Worm (Caenorhabditis elegans) whole organism, late embryonic: ENCODE measurements around the gene ZK809.1.

ENCODE experiments used
- C08G9.2 ChIP-seq: sonication (generic microtip); optimal IDR thresholded peaks from 2 replicates; lab custom pipeline; 2016; ENCODE audit warnings: mild to moderate bottlenecking, missing genetic modification characterization, moderate library complexity, missing compliant biosample characterization
- F13H6.1 ChIP-seq: sonication (generic microtip); optimal IDR thresholded peaks from 2 replicates; lab custom pipeline; 2016; ENCODE audit warnings: missing genetic modification characterization, missing compliant biosample characterization
- K09A11.1 ChIP-seq: sonication (generic microtip); optimal IDR thresholded peaks from 2 replicates; lab custom pipeline; 2017; ENCODE audit warnings: antibody characterized with exemption, mild to moderate bottlenecking, missing genetic modification characterization, missing compliant biosample characterization; ENCODE audit not compliant: insufficient read depth
- ahr-1 ChIP-seq: sonication (generic microtip); optimal IDR thresholded peaks from 2 replicates; lab custom pipeline; 2016; ENCODE audit warnings: missing genetic modification characterization, missing compliant biosample characterization
- ama-1 ChIP-seq: fragments of 150-350 bp; optimal IDR thresholded peaks from 2 replicates; lab custom pipeline; 2014
- ceh-14 ChIP-seq: sonication (generic microtip); optimal IDR thresholded peaks from 2 replicates; lab custom pipeline; 2016; ENCODE audit warnings: missing genotype, missing genetic modification characterization, missing compliant biosample characterization
- ceh-18 ChIP-seq: sonication (generic microtip); optimal IDR thresholded peaks from 2 replicates; lab custom pipeline; 2016; ENCODE audit warnings: missing genetic modification characterization, missing compliant biosample characterization
- ceh-30 ChIP-seq: fragments of 150-350 bp; optimal IDR thresholded peaks from 2 replicates; lab custom pipeline; 2014; ENCODE audit warnings: missing biosample characterization, missing genetic modification characterization
- ceh-31 ChIP-seq: sonication (generic microtip); optimal IDR thresholded peaks from 2 replicates; lab custom pipeline; 2016; ENCODE audit warnings: missing genetic modification characterization, missing compliant biosample characterization
- ceh-45 ChIP-seq: fragments of 200-800 bp; sonication (Bioruptor generic); IDR thresholded peaks from 2 replicates; pipeline ENCODE4 v1.3.6; 2022; ENCODE audit warnings: missing genetic modification reagents, missing genetic modification characterization, missing compliant biosample characterization
- ceh-48 ChIP-seq: sonication (generic microtip); optimal IDR thresholded peaks from 2 replicates; lab custom pipeline; 2016; ENCODE audit warnings: missing genetic modification characterization, inconsistent platforms, missing compliant biosample characterization
- ceh-9 ChIP-seq: sonication (generic microtip); optimal IDR thresholded peaks from 2 replicates; lab custom pipeline; 2016; ENCODE audit warnings: mild to moderate bottlenecking, missing genetic modification characterization, inconsistent platforms, missing compliant biosample characterization
- dmd-4 ChIP-seq: sonication (generic microtip); optimal IDR thresholded peaks from 2 replicates; lab custom pipeline; 2016; ENCODE audit warnings: borderline replicate concordance, missing genetic modification characterization, missing compliant biosample characterization
- elt-2 ChIP-seq: sonication (generic microtip); optimal IDR thresholded peaks from 2 replicates; lab custom pipeline; 2016; ENCODE audit warnings: missing genetic modification reagents, missing genetic modification characterization, missing compliant biosample characterization
- fkh-10 ChIP-seq: fragments of 150-350 bp; optimal IDR thresholded peaks from 2 replicates; lab custom pipeline; 2014; ENCODE audit warnings: missing biosample characterization, missing genetic modification reagents, missing genetic modification characterization
- gmeb-2 ChIP-seq: sonication (generic microtip); optimal IDR thresholded peaks from 2 replicates; lab custom pipeline; 2016; ENCODE audit warnings: missing genetic modification characterization, inconsistent platforms, missing compliant biosample characterization
- hlh-30 ChIP-seq: sonication (generic microtip); optimal IDR thresholded peaks from 2 replicates; lab custom pipeline; 2017; ENCODE audit warnings: antibody characterized with exemption, missing genetic modification characterization, missing compliant biosample characterization; ENCODE audit not compliant: insufficient read depth
- hlh-8 ChIP-seq: sonication (generic microtip); optimal IDR thresholded peaks from 2 replicates; lab custom pipeline; 2016; ENCODE audit warnings: missing genotype, missing genetic modification characterization, missing compliant biosample characterization
- lim-6 ChIP-seq: sonication (generic microtip); optimal IDR thresholded peaks from 2 replicates; lab custom pipeline; 2016; ENCODE audit warnings: missing genetic modification characterization, missing compliant biosample characterization
- lin-11 ChIP-seq: fragments of 200-800 bp; sonication (Bioruptor generic); optimal IDR thresholded peaks from 2 replicates; lab custom pipeline; 2018; ENCODE audit warnings: mild to moderate bottlenecking, missing genetic modification characterization, missing compliant biosample characterization
- madf-2 ChIP-seq: sonication (generic microtip); optimal IDR thresholded peaks from 2 replicates; lab custom pipeline; 2017; ENCODE audit warnings: missing genetic modification characterization, missing compliant biosample characterization
- mec-3 ChIP-seq: sonication (generic microtip); optimal IDR thresholded peaks from 2 replicates; lab custom pipeline; 2016; ENCODE audit warnings: borderline replicate concordance, missing genetic modification characterization, missing compliant biosample characterization
- nfya-1 ChIP-seq: sonication (generic microtip); optimal IDR thresholded peaks from 2 replicates; lab custom pipeline; 2017; ENCODE audit warnings: missing genetic modification characterization, mild to moderate bottlenecking, missing compliant biosample characterization, antibody characterized with exemption, moderate library complexity
- nhr-11 ChIP-seq: fragments of 150-350 bp; optimal IDR thresholded peaks from 2 replicates; lab custom pipeline; 2014; ENCODE audit warnings: missing biosample characterization, missing genetic modification characterization
- odd-2 ChIP-seq: sonication (generic microtip); optimal IDR thresholded peaks from 2 replicates; lab custom pipeline; 2017; ENCODE audit warnings: antibody characterized with exemption, mild to moderate bottlenecking, missing genetic modification characterization, missing compliant biosample characterization
- pag-3 ChIP-seq: sonication (generic microtip); optimal IDR thresholded peaks from 2 replicates; lab custom pipeline; 2016; ENCODE audit warnings: missing compliant biosample characterization, missing genetic modification characterization, borderline replicate concordance
- pat-9 ChIP-seq: fragments of 200-800 bp; sonication (Bioruptor generic); optimal IDR thresholded peaks from 2 replicates; lab custom pipeline; 2018; ENCODE audit warnings: mild to moderate bottlenecking, missing genetic modification characterization, moderate library complexity, missing compliant biosample characterization
- pqm-1 ChIP-seq: sonication (generic microtip); optimal IDR thresholded peaks from 2 replicates; lab custom pipeline; 2016; ENCODE audit warnings: missing genetic modification characterization, missing compliant biosample characterization
- pros-1 ChIP-seq: fragments of 150-350 bp; optimal IDR thresholded peaks from 2 replicates; lab custom pipeline; 2014; ENCODE audit warnings: missing biosample characterization, missing genetic modification reagents, missing genetic modification characterization
- ref-2 ChIP-seq: sonication (generic microtip); optimal IDR thresholded peaks from 2 replicates; lab custom pipeline; 2016; ENCODE audit warnings: missing genetic modification characterization, missing compliant biosample characterization
- tbx-2 ChIP-seq: sonication (generic microtip); optimal IDR thresholded peaks from 2 replicates; lab custom pipeline; 2016; ENCODE audit warnings: missing genetic modification characterization, missing compliant biosample characterization
- ttx-3 ChIP-seq: sonication (generic microtip); optimal IDR thresholded peaks from 2 replicates; lab custom pipeline; 2016; ENCODE audit warnings: missing genetic modification reagents, missing genetic modification characterization, missing compliant biosample characterization
- unc-3 ChIP-seq, 2 experiments: fragments of 200-800 bp in 1 of 2; sonication (Bioruptor generic) in 1 of 2; sonication (generic microtip) in 1 of 2; conservative IDR thresholded peaks in 1 of 2; optimal IDR thresholded peaks in 1 of 2; 2 replicates each; pipeline versions ENCODE4 v1.3.6 to Lab custom; 2016 to 2022; ENCODE audit warnings: missing compliant biosample characterization in 2 of 2, missing genetic modification characterization in 2 of 2, missing genetic modification reagents in 1 of 2
- unc-42 ChIP-seq: sonication (generic microtip); optimal IDR thresholded peaks from 2 replicates; lab custom pipeline; 2016; ENCODE audit warnings: missing genotype, missing genetic modification characterization, missing compliant biosample characterization
- unc-86 ChIP-seq: sonication (generic microtip); optimal IDR thresholded peaks from 2 replicates; lab custom pipeline; 2016; ENCODE audit warnings: missing genetic modification characterization, missing compliant biosample characterization
- zip-5 ChIP-seq: sonication (generic microtip); optimal IDR thresholded peaks from 2 replicates; lab custom pipeline; 2016; ENCODE audit warnings: missing genetic modification characterization, missing compliant biosample characterization
- ztf-16 ChIP-seq: sonication (generic microtip); optimal IDR thresholded peaks from 2 replicates; lab custom pipeline; 2017; ENCODE audit warnings: missing genetic modification characterization, missing compliant biosample characterization

ZK809.1 gene

ce11 chrIV:11635437-11636408 lies 6.2 kb upstream of the ZK809.1 start, which contains the start of gene mars-1 (continued):
- TF ChIP-seq C08G9.2 (tag; lab: Kevin White, UChicago), result peak; percentile 85
- peak; percentile 49 for TF ChIP-seq mec-3 (tag; lab: Kevin White, UChicago)
- TF ChIP-seq ceh-14 (tag; lab: Kevin White, UChicago), result peak; percentile 62
- peak; percentile 54 for TF ChIP-seq lim-6
- TF ChIP-seq ahr-1, result peak; percentile 53
- TF ChIP-seq pros-1, result no peak
- TF ChIP-seq ceh-30, result no peak
- no peak for TF ChIP-seq ceh-48
- TF ChIP-seq ref-2, result peak; percentile 37
- TF ChIP-seq tbx-2, result peak; percentile 80
- TF ChIP-seq unc-3 (GFP tag; conservative IDR thresholded peaks at IDR 0.05; lab: Robert Waterston, UW), result no peak
- peak; percentile 60 for TF ChIP-seq unc-3 (tag; optimal IDR thresholded peaks at IDR 0.05; lab: Kevin White, UChicago)
- TF ChIP-seq ceh-31 (tag; lab: Kevin White, UChicago), result peak; percentile 94
- TF ChIP-seq ama-1, result no peak
- peak; percentile 57 for TF ChIP-seq unc-86 (tag; lab: Kevin White, UChicago)
- TF ChIP-seq ztf-16 (tag; lab: Kevin White, UChicago), result no peak
- peak; percentile 50 for TF ChIP-seq ceh-18 (tag; lab: Kevin White, UChicago)
- TF ChIP-seq nhr-11 (tag; lab: Kevin White, UChicago), result no peak
- TF ChIP-seq nfya-1 (tag; lab: Kevin White, UChicago), result no peak
- no peak for TF ChIP-seq ceh-9 (tag; lab: Kevin White, UChicago)
- TF ChIP-seq zip-5, result peak; percentile 93
- TF ChIP-seq gmeb-2, result no peak
- no peak for TF ChIP-seq ceh-45 (GFP tag; lab: Robert Waterston, UW)
- TF ChIP-seq dmd-4 (tag; lab: Kevin White, UChicago), result no peak
- TF ChIP-seq pag-3 (tag; lab: Kevin White, UChicago), result no peak
- peak; percentile 60 for TF ChIP-seq unc-42 (tag; lab: Kevin White, UChicago)
- TF ChIP-seq odd-2 (tag; lab: Kevin White, UChicago), result no peak
- peak; percentile 64 for TF ChIP-seq pqm-1 (tag; lab: Kevin White, UChicago)
- no peak for TF ChIP-seq K09A11.1 (tag; lab: Kevin White, UChicago)
- TF ChIP-seq F13H6.1 (tag; lab: Kevin White, UChicago), result peak; percentile 72

- TF ChIP-seq hlh-30 (tag; lab: Kevin White, UChicago) (peak; percentile 67), ttx-3 (no peak), F13H6.1 (tag; lab: Kevin White, UChicago) (no peak), zip-5 (no peak), pat-9 (tag; lab: Kevin White, UChicago) (no peak), lin-11 (no peak), madf-2 (no peak), hlh-8 (no peak)
These were observed 5.5 kb upstream of the ZK809.1 start, which contains the start of gene F58B3.6 for ce11 chrIV:11636409-11636723. Gene F58B3.6 (plus strand): TSS chrIV:11636648.

- no peak for TF ChIP-seq dmd-4 (tag; lab: Kevin White, UChicago)
These were observed 3.9 kb upstream of the ZK809.1 start, which contains the start of gene rbm-17 for ce11 chrIV:11638016-11638415. Gene rbm-17 (plus strand): TSS chrIV:11638316.

- TF ChIP-seq ceh-31 (tag; lab: Kevin White, UChicago) (no peak), elt-2 (peak; percentile 71), fkh-10 (no peak)
- TF ChIP-seq, all 69 proteins: peak for 1
These were observed 987 bp upstream of the ZK809.1 start, which contains the start of gene ttr-50 for ce11 chrIV:11640915-11641314. Gene ttr-50 (minus strand): TSS chrIV:11641015.
